Worm (Caenorhabditis elegans) whole organism, L4 larva: Measurements from ENCODE around the gene Y53C12A.7.

ENCODE experiments used
- ceh-28 ChIP-seq: fragments of 150-350 bp; optimal IDR thresholded peaks from 2 replicates; lab custom pipeline; 2014; ENCODE audit warnings: missing biosample characterization, missing genetic modification reagents, missing genetic modification characterization
- ces-1 ChIP-seq: fragments of 150-350 bp; sonication (generic microtip); optimal IDR thresholded peaks from 4 replicates; lab custom pipeline; 2014; ENCODE audit warnings: missing biosample characterization, missing genetic modification reagents, missing genetic modification characterization
- hlh-30 ChIP-seq: sonication (generic microtip); optimal IDR thresholded peaks from 2 replicates; lab custom pipeline; 2017; ENCODE audit warnings: antibody characterized with exemption, mild to moderate bottlenecking, missing genetic modification characterization, missing compliant biosample characterization; ENCODE audit not compliant: insufficient read depth
- nhr-48 ChIP-seq: sonication (generic microtip); optimal IDR thresholded peaks from 2 replicates; lab custom pipeline; 2016; ENCODE audit warnings: mild to moderate bottlenecking, missing genetic modification characterization, missing compliant biosample characterization

DNA sequence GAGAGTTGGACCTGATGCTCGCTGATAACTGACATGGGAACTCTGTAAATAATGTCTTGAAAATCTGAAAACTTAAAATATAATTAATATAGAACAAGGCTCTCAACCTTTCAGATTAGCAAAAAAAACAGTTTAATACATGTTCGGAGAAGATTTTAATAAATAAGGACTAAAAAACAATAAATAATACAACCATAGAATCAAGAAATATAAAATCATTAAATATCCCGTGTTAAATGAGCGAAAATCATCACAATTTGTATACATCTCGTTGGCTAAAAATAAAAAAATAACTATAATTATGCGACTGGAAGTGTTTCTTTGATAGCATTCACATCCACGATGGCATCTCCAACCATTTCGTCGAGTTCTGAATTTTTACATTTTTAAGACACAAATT, 4.4 kb downstream of the Y53C12A.7 start, which contains the start of gene Y53C12A.10:
- TF ChIP-seq ces-1 (no peak), nhr-48 (no peak), ceh-28 (no peak), hlh-30 (tag; lab: Kevin White, UChicago) (no peak)
